Fruit fly (Drosophila melanogaster) whole organism, pupa: Measurements from ENCODE around the gene CG46191.
"Not testable (repeated sequence)": the region's sequence is repeated elsewhere in the genome, so short reads cannot be mapped to it uniquely, and the experiment has no call there.

ENCODE experiments used
- CG10348 ChIP-seq: fragments of 200-800 bp; sonication (Bioruptor generic); IDR thresholded peaks from 2 replicates; pipeline ENCODE4 v1.3.6; 2022; ENCODE audit warnings: missing biosample characterization, missing genetic modification characterization
- CG14655 ChIP-seq: fragments of 200-800 bp; sonication (Bioruptor generic); optimal IDR thresholded peaks from 3 replicates; lab custom pipeline; 2017; ENCODE audit warnings: mild to moderate bottlenecking, missing biosample characterization, missing genetic modification reagents, missing genetic modification characterization
- CG15710 ChIP-seq: fragments of 200-800 bp; sonication (Bioruptor generic); optimal IDR thresholded peaks from 2 replicates; lab custom pipeline; 2018; ENCODE audit warnings: missing biosample characterization, mild to moderate bottlenecking, missing genetic modification characterization, moderate library complexity
- CG17806 ChIP-seq: fragments of 200-800 bp; sonication (Bioruptor generic); optimal IDR thresholded peaks from 2 replicates; lab custom pipeline; 2018; ENCODE audit warnings: missing biosample characterization, mild to moderate bottlenecking, missing genetic modification characterization, moderate library complexity
- CG34367 ChIP-seq: fragments of 200-800 bp; sonication (Bioruptor generic); optimal IDR thresholded peaks from 2 replicates; lab custom pipeline; 2018; ENCODE audit warnings: missing biosample characterization, mild to moderate bottlenecking, missing genetic modification characterization
- CG8159 ChIP-seq: fragments of 200-800 bp; sonication (Bioruptor generic); optimal IDR thresholded peaks from 3 replicates; lab custom pipeline; 2018; ENCODE audit warnings: missing biosample characterization, mild to moderate bottlenecking, missing genetic modification characterization, moderate library complexity
- CG9948 ChIP-seq: fragments of 200-800 bp; sonication (Bioruptor generic); optimal IDR thresholded peaks from 2 replicates; lab custom pipeline; 2018; ENCODE audit warnings: missing biosample characterization, mild to moderate bottlenecking, missing genetic modification characterization, moderate library complexity
- Snoo ChIP-seq: fragments of 200-800 bp; sonication (Bioruptor generic); optimal IDR thresholded peaks from 3 replicates; lab custom pipeline; 2017; ENCODE audit warnings: missing biosample characterization, mild to moderate bottlenecking, missing genetic modification characterization, inconsistent platforms
- fd96Ca ChIP-seq: fragments of 200-800 bp; sonication (Bioruptor generic); IDR thresholded peaks from 3 replicates; pipeline ENCODE4 v1.3.6; 2022; ENCODE audit warnings: missing biosample characterization, missing genetic modification characterization

CG46191 gene

DNA sequence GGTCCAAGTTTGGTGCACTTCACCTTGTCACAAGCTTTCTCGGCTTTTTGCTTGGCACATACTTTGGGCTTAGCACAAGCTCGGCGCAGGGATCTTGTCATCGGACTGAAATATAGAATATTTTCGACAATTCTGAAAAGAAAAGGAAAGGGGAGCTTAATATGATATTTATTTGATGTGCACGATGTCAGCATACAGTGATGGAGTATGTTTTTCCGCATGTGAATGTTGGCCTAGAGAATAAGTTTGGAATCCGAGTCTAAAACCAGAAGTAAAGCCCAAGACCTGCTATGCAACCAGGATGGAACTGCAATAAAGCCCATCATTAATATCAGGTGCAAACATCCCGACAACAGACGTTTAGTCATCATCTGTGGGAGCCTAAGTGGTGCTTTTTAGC is at the start of gene CG46191:
Gene CG46191, minus strand, starts transcription at position 101 of the 400 bp plus-strand sequence.
- TF ChIP-seq Snoo (tag; lab: Kevin White, UChicago); CG10348; CG34367 (tag; lab: Kevin White, UChicago): not testable (repeated sequence)

DNA sequence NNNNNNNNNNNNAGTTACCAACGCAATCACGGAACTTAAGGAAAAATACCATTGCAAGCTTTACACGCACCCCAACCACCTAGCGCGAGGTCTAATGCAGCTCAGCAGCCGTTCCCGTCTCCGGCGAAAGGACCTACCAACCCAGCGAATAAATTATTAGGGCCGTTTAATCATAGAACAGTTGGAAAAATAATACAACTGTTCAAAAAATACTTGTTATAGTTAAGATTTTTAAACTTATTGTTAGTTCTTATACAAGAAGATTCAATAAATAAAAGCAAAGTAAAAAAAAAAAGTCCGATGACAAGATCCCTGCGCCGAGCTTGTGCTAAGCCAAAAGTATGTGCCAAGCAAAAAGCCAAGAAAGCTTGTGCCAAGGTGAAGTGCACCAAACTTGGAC is 47.2 kb upstream of the CG46191 start, which contains the start of gene CG46193:
Gene CG46193, plus strand, starts transcription at position 301 of the 400 bp plus-strand sequence.
- not testable (repeated sequence) for TF ChIP-seq CG9948 (tag; lab: Kevin White, UChicago); CG14655 (GFP tag; lab: Kevin White, UChicago); CG8159

- TF ChIP-seq fd96Ca; CG15710 (tag; lab: Kevin White, UChicago); CG17806 (tag; lab: Kevin White, UChicago): not testable (repeated sequence)
Measured at dm6 chrY:3253257-3253656, 37.6 kb upstream of the CG46191 start, which contains the start of gene CG46192. TSS of gene CG46192 (minus strand) at chrY:3253357.
